Fruit fly (Drosophila melanogaster): ENCODE measurements around the gene Mnt.

dm6 chrX:3725047-3725446, 53.4 kb downstream of the Mnt start:
- TF ChIP-seq fru (GFP tag; optimal IDR thresholded peaks at IDR 0.05) (no peak), psq (GFP tag; optimal IDR thresholded peaks at IDR 0.05) (no peak)
